Worm (Caenorhabditis elegans): ENCODE data around the gene Y62H9A.7.

- no peak for TF ChIP-seq elt-1 (tag; optimal IDR thresholded peaks at IDR 0.05; ENCODE audit: borderline replicate concordance, insufficient read depth)
- no peak for TF ChIP-seq nhr-2 (tag; optimal IDR thresholded peaks at IDR 0.05)
- no peak for TF ChIP-seq unc-62 (GFP tag; optimal IDR thresholded peaks at IDR 0.05)
- TF ChIP-seq nhr-28 (tag; optimal IDR thresholded peaks at IDR 0.05), result no peak
- TF ChIP-seq ces-1 (GFP tag; optimal IDR thresholded peaks at IDR 0.05), result no peak
- no peak for TF ChIP-seq ztf-11 (tag; optimal IDR thresholded peaks at IDR 0.05)
- no peak for TF ChIP-seq nhr-12 (tag; optimal IDR thresholded peaks at IDR 0.05)
- TF ChIP-seq elt-3 (tag; optimal IDR thresholded peaks at IDR 0.05), result no peak
Measured at ce11 chrX:11913824-11914223, 28.3 kb upstream of the Y62H9A.7 start, which contains the start of gene Y62H9A.12.

All from whole organism, mixed stage, embryonic.